In the genomic region with DNA sequence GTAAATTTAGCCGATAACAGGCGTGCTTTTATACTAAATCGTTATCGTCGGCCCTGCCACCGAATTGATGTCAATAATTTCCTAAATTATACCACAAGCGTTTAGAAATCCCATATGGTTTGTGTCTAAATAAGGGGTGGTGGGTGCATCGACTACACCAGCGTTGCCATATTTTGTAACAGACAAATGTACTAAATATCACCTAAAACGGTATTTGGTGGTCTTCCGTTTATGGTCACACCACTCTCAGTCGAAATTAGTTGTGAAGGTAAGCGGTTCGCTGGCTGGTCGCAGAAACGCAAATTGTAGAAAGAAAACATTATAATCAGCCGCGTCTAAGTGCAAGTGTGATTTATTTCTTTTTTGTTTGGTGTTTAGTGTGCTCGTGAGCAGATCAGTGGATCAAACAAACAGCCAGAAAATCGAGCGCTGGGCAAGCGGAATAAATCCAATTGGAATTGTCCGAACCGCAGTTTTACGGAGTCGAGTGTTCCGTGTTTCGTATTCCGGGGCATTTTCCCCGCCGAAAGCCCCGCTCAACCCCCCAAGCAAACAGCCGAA, we compare ENCODE assay signal across 1 fruit fly cellular context.
TF ChIP-seq lines count a peak whose summit lies in the region.

A gene (minus strand): TSS at position 39 of the 561 bp plus-strand sequence.
A gene (plus strand): TSS at position 244 of the 561 bp plus-strand sequence.

TF ChIP-seq in whole organism, embryonic, 481 proteins besides CTCF, POLR2A, EP300 and RAD21 (continued from another document and continues in another):
- peak; percentile 17 for TF ChIP-seq CG1233 (GFP tag; optimal IDR thresholded peaks at IDR 0.05; lab: Kevin White, UChicago)
- TF ChIP-seq HLH4C (GFP tag; IDR thresholded peaks at IDR 0.05; lab: Robert Waterston, UW; ENCODE audit: partially characterized antibody) = peak; percentile 49
- no peak for TF ChIP-seq CG14667 (GFP tag; IDR thresholded peaks at IDR 0.05; lab: Robert Waterston, UW)
- TF ChIP-seq ttk (GFP tag; IDR thresholded peaks at IDR 0.05; lab: Robert Waterston, UW) = peak; percentile 22; the same call in 1 of the 2 replicates
- TF ChIP-seq Doc2 (GFP tag; IDR thresholded peaks at IDR 0.05; lab: Robert Waterston, UW) = no peak
- no peak for TF ChIP-seq CG10462 (GFP tag; optimal IDR thresholded peaks at IDR 0.05; lab: Kevin White, UChicago)
- TF ChIP-seq slbo (GFP tag; IDR thresholded peaks at IDR 0.05; lab: Robert Waterston, UW) = peak; percentile 21; the same call in 1 of the 2 replicates
- no peak for TF ChIP-seq Trl (optimal IDR thresholded peaks at IDR 0.05; lab: Kevin White, UChicago)
- TF ChIP-seq Trl (GFP tag; optimal IDR thresholded peaks at IDR 0.05; lab: Kevin White, UChicago) = peak; percentile 51
- TF ChIP-seq dimm (GFP tag; IDR thresholded peaks at IDR 0.05; lab: Robert Waterston, UW) = no peak
- TF ChIP-seq wor (GFP tag; IDR thresholded peaks at IDR 0.05; lab: Robert Waterston, UW) = no peak
- peak; percentile 16 to 33 for TF ChIP-seq chif (GFP tag; optimal IDR thresholded peaks at IDR 0.05; lab: Kevin White, UChicago)
- TF ChIP-seq tap (tag; optimal IDR thresholded peaks at IDR 0.05; lab: Kevin White, UChicago) = peak; percentile 28
- no peak for TF ChIP-seq sim (GFP tag; IDR thresholded peaks at IDR 0.05; lab: Robert Waterston, UW)
- no peak for TF ChIP-seq ap (GFP tag; IDR thresholded peaks at IDR 0.05; lab: Robert Waterston, UW)
- TF ChIP-seq MTF-1 (GFP tag; optimal IDR thresholded peaks at IDR 0.05; lab: Kevin White, UChicago; ENCODE audit: borderline replicate concordance) = peak; percentile 59
- peak; percentile 100 for TF ChIP-seq gfzf (GFP tag; optimal IDR thresholded peaks at IDR 0.05; lab: Kevin White, UChicago)
- TF ChIP-seq Antp (GFP tag; optimal IDR thresholded peaks at IDR 0.05; lab: Kevin White, UChicago) = peak; percentile 6
- TF ChIP-seq BtbVII (GFP tag; optimal IDR thresholded peaks at IDR 0.05; lab: Kevin White, UChicago) = peak; percentile 63
- TF ChIP-seq bsh (GFP tag; optimal IDR thresholded peaks at IDR 0.05; lab: Kevin White, UChicago) = peak in 1 of 2 experiments; percentile 21
- no peak for TF ChIP-seq bcd (GFP tag; optimal IDR thresholded peaks at IDR 0.05; lab: Kevin White, UChicago)
- peak; percentile 15 for TF ChIP-seq CG15696 (tag; optimal IDR thresholded peaks at IDR 0.05; lab: Kevin White, UChicago)
- TF ChIP-seq sens-2 (GFP tag; IDR thresholded peaks at IDR 0.05; lab: Robert Waterston, UW) = no peak
- no peak for TF ChIP-seq CG12104 (GFP tag; optimal IDR thresholded peaks at IDR 0.05; lab: Kevin White, UChicago)
- TF ChIP-seq CG6254 (GFP tag; optimal IDR thresholded peaks at IDR 0.05; lab: Kevin White, UChicago) = peak; percentile 7
- no peak for TF ChIP-seq CG12236 (GFP tag; optimal IDR thresholded peaks at IDR 0.05; lab: Kevin White, UChicago)
- peak; percentile 28 for TF ChIP-seq CG17186 (GFP tag; optimal IDR thresholded peaks at IDR 0.05; lab: Kevin White, UChicago)
- TF ChIP-seq CG8944 (GFP tag; optimal IDR thresholded peaks at IDR 0.05; lab: Kevin White, UChicago) = peak; percentile 1
- TF ChIP-seq ewg (GFP tag; optimal IDR thresholded peaks at IDR 0.05; lab: Kevin White, UChicago) = peak; percentile 18
- TF ChIP-seq CG16779 (GFP tag; IDR thresholded peaks at IDR 0.05; lab: Robert Waterston, UW) = no peak
- peak; percentile 64 for TF ChIP-seq pros (GFP tag; optimal IDR thresholded peaks at IDR 0.05; lab: Kevin White, UChicago)
- peak; percentile 27 for TF ChIP-seq Nf-YB (GFP tag; optimal IDR thresholded peaks at IDR 0.05; lab: Kevin White, UChicago)
- no peak for TF ChIP-seq tna (GFP tag; IDR thresholded peaks at IDR 0.05; lab: Robert Waterston, UW; ENCODE audit: partially characterized antibody)
- peak; percentile 66 for TF ChIP-seq CHES-1-like (GFP tag; optimal IDR thresholded peaks at IDR 0.05; lab: Kevin White, UChicago)
- no peak for TF ChIP-seq az2 (GFP tag; optimal IDR thresholded peaks at IDR 0.05; lab: Kevin White, UChicago)
- peak; percentile 60 for TF ChIP-seq dm (GFP tag; optimal IDR thresholded peaks at IDR 0.05; lab: Kevin White, UChicago)
- TF ChIP-seq nau (GFP tag; optimal IDR thresholded peaks at IDR 0.05; lab: Kevin White, UChicago) = peak; percentile 38
- TF ChIP-seq CG13624 (GFP tag; optimal IDR thresholded peaks at IDR 0.05; lab: Kevin White, UChicago) = peak; percentile 67
- TF ChIP-seq so (GFP tag; IDR thresholded peaks at IDR 0.05; lab: Robert Waterston, UW) = peak; percentile 26; the same call in 1 of the 3 replicates
- peak; percentile 73 for TF ChIP-seq crol (GFP tag; IDR thresholded peaks at IDR 0.05; lab: Robert Waterston, UW)
- peak; percentile 78 for TF ChIP-seq CG8924 (tag; optimal IDR thresholded peaks at IDR 0.05; lab: Kevin White, UChicago)
- no peak for TF ChIP-seq tgo (GFP tag; IDR thresholded peaks at IDR 0.05; lab: Robert Waterston, UW)
- peak in 1 of 2 experiments; percentile 61 for TF ChIP-seq Eip74EF (GFP tag; optimal IDR thresholded peaks at IDR 0.05; lab: Kevin White, UChicago)
- TF ChIP-seq lab (GFP tag; optimal IDR thresholded peaks at IDR 0.05; lab: Kevin White, UChicago) = peak; percentile 43
- peak; percentile 62; the same call in 1 of the 2 replicates for TF ChIP-seq seq (GFP tag; IDR thresholded peaks at IDR 0.05; lab: Robert Waterston, UW)
- peak; percentile 72 for TF ChIP-seq gsb-n (tag; optimal IDR thresholded peaks at IDR 0.05; lab: Kevin White, UChicago)
- peak; percentile 19 for TF ChIP-seq CG9817 (tag; optimal IDR thresholded peaks at IDR 0.05; lab: Kevin White, UChicago)
- peak; percentile 65 for TF ChIP-seq Dp (GFP tag; optimal IDR thresholded peaks at IDR 0.05; lab: Kevin White, UChicago)
- TF ChIP-seq Dad (GFP tag; optimal IDR thresholded peaks at IDR 0.05; lab: Kevin White, UChicago) = peak; percentile 24
- TF ChIP-seq CG11398 (GFP tag; optimal IDR thresholded peaks at IDR 0.05; lab: Kevin White, UChicago) = no peak
- peak; percentile 20 for TF ChIP-seq CG7839 (tag; optimal IDR thresholded peaks at IDR 0.05; lab: Kevin White, UChicago)
- TF ChIP-seq bbx (GFP tag; IDR thresholded peaks at IDR 0.05; lab: Robert Waterston, UW; ENCODE audit: partially characterized antibody) = peak; percentile 29; the same call in 1 of the 2 replicates
- TF ChIP-seq CG17361 (GFP tag; IDR thresholded peaks at IDR 0.05; lab: Robert Waterston, UW) = peak; percentile 31; the same call in 1 of the 3 replicates
- TF ChIP-seq CG4328 (GFP tag; optimal IDR thresholded peaks at IDR 0.05; lab: Kevin White, UChicago) = no peak
- TF ChIP-seq salm (tag; optimal IDR thresholded peaks at IDR 0.05; lab: Kevin White, UChicago) = peak; percentile 52
- no peak for TF ChIP-seq Fer3 (tag; optimal IDR thresholded peaks at IDR 0.05; lab: Kevin White, UChicago)
- TF ChIP-seq danr (GFP tag; IDR thresholded peaks at IDR 0.05; lab: Robert Waterston, UW) = no peak
- 0 out of 2 replicates have a peak, but pooled peaks have one; percentile 15 for TF ChIP-seq Xrp1 (GFP tag; IDR thresholded peaks at IDR 0.05; lab: Robert Waterston, UW)
- peak; percentile 13 for TF ChIP-seq CG6813 (GFP tag; optimal IDR thresholded peaks at IDR 0.05; lab: Kevin White, UChicago)
- 0 out of 2 replicates have a peak, but pooled peaks have one; percentile 23 for TF ChIP-seq CG10321 (GFP tag; IDR thresholded peaks at IDR 0.05; lab: Robert Waterston, UW)
- no peak for TF ChIP-seq CG5953 (GFP tag; IDR thresholded peaks at IDR 0.05; lab: Robert Waterston, UW)
- TF ChIP-seq fu2 (GFP tag; optimal IDR thresholded peaks at IDR 0.05; lab: Kevin White, UChicago) = peak; percentile 6
- peak; percentile 47 for TF ChIP-seq CG2875 (GFP tag; optimal IDR thresholded peaks at IDR 0.05; lab: Kevin White, UChicago)
- TF ChIP-seq CG11723 (GFP tag; optimal IDR thresholded peaks at IDR 0.05; lab: Kevin White, UChicago) = peak; percentile 39
- TF ChIP-seq CG15011 (GFP tag; optimal IDR thresholded peaks at IDR 0.05; lab: Kevin White, UChicago) = no peak
- TF ChIP-seq nerfin-1 (tag; optimal IDR thresholded peaks at IDR 0.05; lab: Kevin White, UChicago) = peak; percentile 47
- 0 out of 3 replicates have a peak, but pooled peaks have one; percentile 7 for TF ChIP-seq sr (GFP tag; IDR thresholded peaks at IDR 0.05; lab: Robert Waterston, UW)
- TF ChIP-seq ci (GFP tag; IDR thresholded peaks at IDR 0.05; lab: Robert Waterston, UW) = peak; percentile 74
- TF ChIP-seq corto (GFP tag; optimal IDR thresholded peaks at IDR 0.05; lab: Kevin White, UChicago) = no peak
- TF ChIP-seq Atf-2 (GFP tag; optimal IDR thresholded peaks at IDR 0.05; lab: Kevin White, UChicago) = no peak
- TF ChIP-seq CG11504 (tag; optimal IDR thresholded peaks at IDR 0.05; lab: Kevin White, UChicago) = peak; percentile 57
- TF ChIP-seq D (optimal IDR thresholded peaks at IDR 0.05; lab: Kevin White, UChicago) = no peak
- TF ChIP-seq D (GFP tag; optimal IDR thresholded peaks at IDR 0.05; lab: Kevin White, UChicago) = no peak
- TF ChIP-seq Elba2 (GFP tag; optimal IDR thresholded peaks at IDR 0.05; lab: Kevin White, UChicago) = peak; percentile 36
- TF ChIP-seq gcm (GFP tag; optimal IDR thresholded peaks at IDR 0.05; lab: Kevin White, UChicago) = peak; percentile 45
- no peak for TF ChIP-seq Ssrp (tag; optimal IDR thresholded peaks at IDR 0.05; lab: Kevin White, UChicago)
- TF ChIP-seq crp (GFP tag; optimal IDR thresholded peaks at IDR 0.05; lab: Kevin White, UChicago) = peak in 1 of 2 experiments; percentile 32
- TF ChIP-seq HLHmδ (GFP tag; optimal IDR thresholded peaks at IDR 0.05; lab: Kevin White, UChicago) = peak; percentile 77
- no peak for TF ChIP-seq CG32767 (GFP tag; IDR thresholded peaks at IDR 0.05; lab: Robert Waterston, UW)
- no peak for TF ChIP-seq dati (GFP tag; IDR thresholded peaks at IDR 0.05; lab: Robert Waterston, UW)
- no peak for TF ChIP-seq Hmx (GFP tag; optimal IDR thresholded peaks at IDR 0.05; lab: Kevin White, UChicago)
- peak; percentile 89 for TF ChIP-seq Hmr (GFP tag; optimal IDR thresholded peaks at IDR 0.05; lab: Kevin White, UChicago)
- no peak for TF ChIP-seq vnd (GFP tag; IDR thresholded peaks at IDR 0.05; lab: Robert Waterston, UW; ENCODE audit: partially characterized antibody)
- TF ChIP-seq lilli (GFP tag; optimal IDR thresholded peaks at IDR 0.05; lab: Kevin White, UChicago) = peak; percentile 41
- no peak for TF ChIP-seq ERR (GFP tag; optimal IDR thresholded peaks at IDR 0.05; lab: Kevin White, UChicago)
- TF ChIP-seq CG12744 (GFP tag; optimal IDR thresholded peaks at IDR 0.05; lab: Kevin White, UChicago) = peak; percentile 13
- peak; percentile 52 for TF ChIP-seq CG13775 (GFP tag; optimal IDR thresholded peaks at IDR 0.05; lab: Kevin White, UChicago)
- TF ChIP-seq CG31365 (tag; optimal IDR thresholded peaks at IDR 0.05; lab: Kevin White, UChicago) = peak; percentile 37
- TF ChIP-seq CG10959 (GFP tag; IDR thresholded peaks at IDR 0.05; lab: Robert Waterston, UW) = no peak
- TF ChIP-seq CG12659 (GFP tag; optimal IDR thresholded peaks at IDR 0.05; lab: Kevin White, UChicago) = peak; percentile 91
- TF ChIP-seq ase (GFP tag; IDR thresholded peaks at IDR 0.05; lab: Robert Waterston, UW) = no peak
- TF ChIP-seq jing (GFP tag; optimal IDR thresholded peaks at IDR 0.05; lab: Kevin White, UChicago) = no peak
- no peak for TF ChIP-seq cg (GFP tag; optimal IDR thresholded peaks at IDR 0.05; lab: Kevin White, UChicago)
- peak; percentile 70 for TF ChIP-seq nmo (GFP tag; optimal IDR thresholded peaks at IDR 0.05; lab: Kevin White, UChicago)
- TF ChIP-seq CG13424 (tag; optimal IDR thresholded peaks at IDR 0.05; lab: Kevin White, UChicago) = peak; percentile 33
- TF ChIP-seq CG8359 (GFP tag; optimal IDR thresholded peaks at IDR 0.05; lab: Kevin White, UChicago; ENCODE audit: borderline replicate concordance) = no peak
- TF ChIP-seq HHEX (GFP tag; optimal IDR thresholded peaks at IDR 0.05; lab: Kevin White, UChicago) = peak; percentile 26
- TF ChIP-seq amos (GFP tag; IDR thresholded peaks at IDR 0.05; lab: Robert Waterston, UW; ENCODE audit: partially characterized antibody) = peak; percentile 58
- TF ChIP-seq B-H1 (GFP tag; IDR thresholded peaks at IDR 0.05; lab: Robert Waterston, UW) = no peak
- TF ChIP-seq Dbx (GFP tag; IDR thresholded peaks at IDR 0.05; lab: Robert Waterston, UW) = peak; percentile 52; the same call in 2 of the 3 replicates
- TF ChIP-seq tin (GFP tag; optimal IDR thresholded peaks at IDR 0.05; lab: Kevin White, UChicago) = no peak
- peak; percentile 86 for TF ChIP-seq MBD-R2 (GFP tag; IDR thresholded peaks at IDR 0.05; lab: Robert Waterston, UW)
- no peak for TF ChIP-seq mam (GFP tag; optimal IDR thresholded peaks at IDR 0.05; lab: Kevin White, UChicago)
- TF ChIP-seq CG17612 (GFP tag; IDR thresholded peaks at IDR 0.05; lab: Robert Waterston, UW) = no peak
- TF ChIP-seq psq (GFP tag; optimal IDR thresholded peaks at IDR 0.05; lab: Kevin White, UChicago) = no peak
- peak; percentile 8 for TF ChIP-seq dmrt11E (tag; optimal IDR thresholded peaks at IDR 0.05; lab: Kevin White, UChicago)
- no peak for TF ChIP-seq eyg (GFP tag; optimal IDR thresholded peaks at IDR 0.05; lab: Kevin White, UChicago)
- TF ChIP-seq ranshi (GFP tag; IDR thresholded peaks at IDR 0.05; lab: Robert Waterston, UW) = no peak
- TF ChIP-seq p53 (GFP tag; optimal IDR thresholded peaks at IDR 0.05; lab: Kevin White, UChicago) = peak; percentile 66
- TF ChIP-seq Ravus (GFP tag; IDR thresholded peaks at IDR 0.05; lab: Robert Waterston, UW) = no peak
- peak; percentile 81 for TF ChIP-seq CG10267 (tag; optimal IDR thresholded peaks at IDR 0.05; lab: Kevin White, UChicago)
- TF ChIP-seq CG30020 (tag; optimal IDR thresholded peaks at IDR 0.05; lab: Kevin White, UChicago) = peak; percentile 15
- TF ChIP-seq CG1529 (GFP tag; optimal IDR thresholded peaks at IDR 0.05; lab: Kevin White, UChicago) = no peak
- peak; percentile 18 for TF ChIP-seq CG7786 (GFP tag; optimal IDR thresholded peaks at IDR 0.05; lab: Kevin White, UChicago)
- TF ChIP-seq shn (GFP tag; optimal IDR thresholded peaks at IDR 0.05; lab: Kevin White, UChicago) = peak; percentile 3
- TF ChIP-seq dan (GFP tag; IDR thresholded peaks at IDR 0.05; lab: Robert Waterston, UW) = no peak
- 0 out of 3 replicates have a peak, but pooled peaks have one; percentile 28 for TF ChIP-seq CG34422 (GFP tag; IDR thresholded peaks at IDR 0.05; lab: Robert Waterston, UW)
- TF ChIP-seq Asciz (GFP tag; optimal IDR thresholded peaks at IDR 0.05; lab: Kevin White, UChicago) = peak; percentile 4
- peak; percentile 42 for TF ChIP-seq zen (tag; optimal IDR thresholded peaks at IDR 0.05; lab: Kevin White, UChicago)
- no peak for TF ChIP-seq CG1792 (GFP tag; optimal IDR thresholded peaks at IDR 0.05; lab: Kevin White, UChicago)
- TF ChIP-seq CG4820 (GFP tag; optimal IDR thresholded peaks at IDR 0.05; lab: Kevin White, UChicago) = no peak
- TF ChIP-seq CG3281 (GFP tag; optimal IDR thresholded peaks at IDR 0.05; lab: Kevin White, UChicago) = peak; percentile 36
- TF ChIP-seq Mes4 (GFP tag; optimal IDR thresholded peaks at IDR 0.05; lab: Kevin White, UChicago) = no peak
- peak; percentile 64 for TF ChIP-seq pfk (GFP tag; optimal IDR thresholded peaks at IDR 0.05; lab: Kevin White, UChicago)
